Worm (Caenorhabditis elegans) whole organism, L1 larva: ENCODE data around the gene ZK856.14.

ENCODE experiments used
- aly-2 ChIP-seq: fragments of 150-350 bp; optimal IDR thresholded peaks from 2 replicates; lab custom pipeline; 2014; ENCODE audit warnings: missing biosample characterization, missing genetic modification characterization
- elt-2 ChIP-seq: sonication (generic microtip); optimal IDR thresholded peaks from 2 replicates; lab custom pipeline; 2016; ENCODE audit warnings: missing genetic modification characterization, mild to moderate bottlenecking, inconsistent platforms, missing compliant biosample characterization, missing genetic modification reagents
- elt-3 ChIP-seq, 6 experiments: fragments of 150-350 bp in 1 of 6; sonication (generic microtip); optimal IDR thresholded peaks; 2 replicates each; lab custom pipeline; 2017 to 2018; ENCODE audit warnings: missing biosample characterization in 6 of 6, missing genetic modification characterization in 6 of 6, inconsistent platforms in 1 of 6
- ets-5 ChIP-seq: fragments of 200-800 bp; sonication (Bioruptor generic); IDR thresholded peaks from 2 replicates; pipeline ENCODE4 v1.3.6; 2022; ENCODE audit warnings: missing genetic modification characterization, missing compliant biosample characterization
- fkh-10 ChIP-seq: sonication (generic microtip); optimal IDR thresholded peaks from 2 replicates; lab custom pipeline; 2017; ENCODE audit warnings: missing biosample characterization, missing genetic modification reagents, missing genetic modification characterization
- mef-2 ChIP-seq: fragments of 150-350 bp; optimal IDR thresholded peaks from 2 replicates; lab custom pipeline; 2014; ENCODE audit warnings: missing biosample characterization, missing genetic modification characterization
- nhr-76 ChIP-seq: sonication (generic microtip); optimal IDR thresholded peaks from 2 replicates; lab custom pipeline; 2017; ENCODE audit warnings: missing biosample characterization, missing genetic modification characterization
- sox-4 ChIP-seq: sonication (generic microtip); optimal IDR thresholded peaks from 2 replicates; lab custom pipeline; 2016; ENCODE audit warnings: missing genetic modification characterization, missing compliant biosample characterization
- tbx-2 ChIP-seq: sonication (generic microtip); optimal IDR thresholded peaks from 2 replicates; lab custom pipeline; 2016; ENCODE audit warnings: missing genetic modification characterization, missing compliant biosample characterization

DNA sequence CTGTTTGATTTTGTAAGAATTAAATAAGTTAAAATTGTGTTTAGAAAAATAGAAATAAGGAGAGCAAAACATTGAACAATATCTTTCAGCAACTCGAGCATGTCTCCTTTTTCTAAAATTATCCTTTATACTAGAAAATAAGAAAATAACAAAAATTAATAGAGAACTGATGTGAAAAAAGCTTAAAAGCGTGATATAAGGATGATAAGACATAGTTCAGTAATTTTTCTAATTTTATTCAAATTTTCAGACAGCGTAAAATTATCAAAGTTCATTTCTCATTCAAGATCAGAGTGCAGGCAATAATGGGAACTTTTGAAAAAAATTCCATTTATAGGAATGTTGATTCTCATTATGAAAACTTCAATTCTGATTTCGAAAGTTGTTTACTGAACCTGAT, 16.5 kb downstream of the ZK856.14 start, which contains the start of gene str-182:
- TF ChIP-seq fkh-10 (GFP tag; lab: Kevin White, UChicago) (no peak), sox-4 (no peak), tbx-2 (tag; lab: Kevin White, UChicago) (no peak), mef-2 (tag; lab: Kevin White, UChicago) (no peak), elt-3 (tag; optimal IDR thresholded peaks at IDR 0.05; lab: Kevin White, UChicago) (no peak), elt-2 (no peak), ets-5 (GFP tag; lab: Robert Waterston, UW) (no peak), nhr-76 (no peak), aly-2 (tag; lab: Kevin White, UChicago) (no peak)
